Fruit fly (Drosophila melanogaster): Measurements from ENCODE around the gene Vm32E.

DNA sequence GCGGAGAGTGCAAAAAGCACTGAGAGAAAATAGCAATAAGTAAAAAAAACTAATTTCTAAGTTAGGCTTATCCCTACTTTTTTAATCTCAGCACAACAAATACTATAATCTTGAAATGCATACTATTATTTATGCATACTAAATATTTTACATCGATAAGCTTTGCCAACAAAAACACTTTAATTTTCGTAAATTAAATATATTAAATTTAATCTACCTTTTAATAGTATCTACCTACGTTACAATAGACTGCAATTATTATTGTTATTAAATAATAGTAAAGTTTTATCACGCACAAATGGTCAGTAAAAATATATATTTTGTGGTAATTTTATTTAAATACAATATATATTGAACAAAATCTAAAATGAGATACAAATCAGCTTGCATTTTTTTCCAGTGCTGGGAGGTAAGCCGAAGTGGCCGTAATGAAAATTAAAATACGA lies 10.7 kb upstream of the Vm32E start:
- TF ChIP-seq cic (GFP tag; optimal IDR thresholded peaks at IDR 0.05) (no peak), Crg-1 (GFP tag; optimal IDR thresholded peaks at IDR 0.05) (no peak), kay (GFP tag; ENCODE audit: borderline replicate concordance) (no peak), CG5204 (GFP tag; optimal IDR thresholded peaks at IDR 0.05) (no peak), Mnt (GFP tag; optimal IDR thresholded peaks at IDR 0.05) (no peak)
